Worm (Caenorhabditis elegans): ENCODE measurements around the gene srd-9.

ce11 chrV:5311635-5312034 is 39.9 kb upstream of the srd-9 start, which contains the start of gene C10G8.4:
- TF ChIP-seq cog-1 (tag; optimal IDR thresholded peaks at IDR 0.05) (no peak), med-1 (GFP tag; optimal IDR thresholded peaks at IDR 0.05; ENCODE audit: insufficient read depth) (no peak), flt-1 (GFP tag; IDR thresholded peaks at IDR 0.05) (no peak), ztf-29 (GFP tag; IDR thresholded peaks at IDR 0.05) (no peak), ref-1 (GFP tag; conservative IDR thresholded peaks at IDR 0.05) (no peak), ztf-23 (GFP tag; IDR thresholded peaks at IDR 0.05) (no peak), T22C8.4 (GFP tag; IDR thresholded peaks at IDR 0.05) (no peak)
